Fruit fly (Drosophila melanogaster) whole organism, wandering third instar larva: Measurements from ENCODE around the gene pix.

Experiments
- Abd-B ChIP-seq: fragments of >200 bp; optimal IDR thresholded peaks from 2 replicates; lab custom pipeline; 2017; ENCODE audit warnings: missing biosample characterization, missing genetic modification characterization
- CG32264 ChIP-seq: fragments of 200-800 bp; sonication (Bioruptor generic); optimal IDR thresholded peaks from 2 replicates; lab custom pipeline; 2016; ENCODE audit warnings: missing biosample characterization, missing genetic modification characterization
- CG9705 ChIP-seq: fragments of 200-800 bp; sonication (Bioruptor generic); optimal IDR thresholded peaks from 2 replicates; lab custom pipeline; 2018; ENCODE audit warnings: missing biosample characterization, mild to moderate bottlenecking, missing genetic modification characterization
- Dif ChIP-seq: fragments of 200-275, 200-300 bp; sonication (Bioruptor generic); optimal IDR thresholded peaks from 2 replicates; lab custom pipeline; 2018; ENCODE audit warnings: missing biosample characterization, missing genetic modification characterization; ENCODE audit not compliant: partially characterized antibody
- GATAd ChIP-seq: sonication (Bioruptor generic); optimal IDR thresholded peaks from 2 replicates; lab custom pipeline; 2016; ENCODE audit warnings: missing biosample characterization, missing genetic modification characterization
- HLH106 ChIP-seq: fragments of 200-800 bp; optimal IDR thresholded peaks from 3 replicates; lab custom pipeline; 2019; ENCODE audit warnings: missing biosample characterization, mild to moderate bottlenecking, missing genetic modification characterization, moderate library complexity
- Hnf4 ChIP-seq: fragments of 200-800 bp; sonication (Bioruptor generic); optimal IDR thresholded peaks from 2 replicates; lab custom pipeline; 2016; ENCODE audit warnings: missing biosample characterization, mild to moderate bottlenecking, missing genetic modification characterization
- Hr83 ChIP-seq: fragments of 200-300 bp; sonication (Bioruptor generic); optimal IDR thresholded peaks from 2 replicates; lab custom pipeline; 2016; ENCODE audit warnings: missing biosample characterization, mild to moderate bottlenecking, missing genetic modification characterization, moderate library complexity; ENCODE audit not compliant: poor library complexity, severe bottlenecking
- Jra ChIP-seq: sonication (Bioruptor generic); optimal IDR thresholded peaks from 2 replicates; lab custom pipeline; 2016; ENCODE audit warnings: missing biosample characterization, missing genetic modification characterization
- Mio ChIP-seq: sonication (Bioruptor generic); optimal IDR thresholded peaks from 2 replicates; lab custom pipeline; 2016; ENCODE audit warnings: missing biosample characterization, missing genetic modification characterization
- Myc ChIP-seq: fragments of >200 bp; optimal IDR thresholded peaks from 2 replicates; lab custom pipeline; 2017
- N ChIP-seq: fragments of >200 bp; optimal IDR thresholded peaks from 2 replicates; lab custom pipeline; 2018; ENCODE audit warnings: missing biosample characterization, missing external identifiers, missing genetic modification characterization
- OdsH ChIP-seq: fragments of 200-800 bp; sonication (Bioruptor generic); optimal IDR thresholded peaks from 2 replicates; lab custom pipeline; 2016; ENCODE audit warnings: missing biosample characterization, mild to moderate bottlenecking, missing genetic modification characterization
- Rel ChIP-seq, 2 experiments: fragments of 200-800 bp; sonication (Bioruptor generic) in 1 of 2; optimal IDR thresholded peaks; 2 replicates in 1 of 2; 3 replicates in 1 of 2; lab custom pipeline; 2016 to 2019; ENCODE audit warnings: mild to moderate bottlenecking in 2 of 2, missing biosample characterization in 2 of 2, missing genetic modification characterization in 2 of 2, moderate library complexity in 1 of 2
- Sp1 ChIP-seq: fragments of 200-800 bp; sonication (Bioruptor generic); optimal IDR thresholded peaks from 3 replicates; lab custom pipeline; 2019; ENCODE audit warnings: missing biosample characterization, mild to moderate bottlenecking, missing genetic modification characterization, moderate library complexity
- Vsx2 ChIP-seq: fragments of 200-300, 225-300 bp; sonication (Bioruptor generic); optimal IDR thresholded peaks from 2 replicates; lab custom pipeline; 2018; ENCODE audit warnings: missing biosample characterization, missing genetic modification characterization; ENCODE audit not compliant: partially characterized antibody
- br ChIP-seq: fragments of 200-800 bp; sonication (Bioruptor generic); optimal IDR thresholded peaks from 2 replicates; lab custom pipeline; 2016; ENCODE audit warnings: missing biosample characterization, missing genetic modification characterization
- brk ChIP-seq: fragments of 200-800 bp; sonication (Bioruptor generic); optimal IDR thresholded peaks from 2 replicates; lab custom pipeline; 2016; ENCODE audit warnings: missing biosample characterization, mild to moderate bottlenecking, missing genetic modification characterization
- dmrt93B ChIP-seq: fragments of 200-800 bp; sonication (Bioruptor generic); optimal IDR thresholded peaks from 2 replicates; lab custom pipeline; 2018; ENCODE audit warnings: missing biosample characterization, mild to moderate bottlenecking, missing genetic modification characterization
- ey ChIP-seq: fragments of 200-800 bp; sonication (Bioruptor generic); optimal IDR thresholded peaks from 2 replicates; lab custom pipeline; 2016; ENCODE audit warnings: missing biosample characterization, missing genetic modification characterization
- foxo ChIP-seq, 2 experiments: fragments of 200-800 bp; sonication (Bioruptor generic); optimal IDR thresholded peaks; 2 replicates in 1 of 2; 3 replicates in 1 of 2; lab custom pipeline; 2016 to 2017; ENCODE audit warnings: missing biosample characterization in 2 of 2, missing genetic modification characterization in 2 of 2
- fru ChIP-seq: fragments of 200-800 bp; sonication (Bioruptor generic); optimal IDR thresholded peaks from 3 replicates; lab custom pipeline; 2016; ENCODE audit warnings: missing biosample characterization, mild to moderate bottlenecking, missing genetic modification characterization
- h ChIP-seq: fragments of 200-800 bp; sonication (Bioruptor generic); optimal IDR thresholded peaks from 3 replicates; lab custom pipeline; 2016; ENCODE audit warnings: missing biosample characterization, mild to moderate bottlenecking, missing genetic modification characterization
- jim ChIP-seq: fragments of 175-275, 200-325 bp; sonication (Bioruptor generic); optimal IDR thresholded peaks from 2 replicates; lab custom pipeline; 2016; ENCODE audit warnings: missing biosample characterization, mild to moderate bottlenecking, missing genetic modification characterization
- lola ChIP-seq: fragments of >200 bp; optimal IDR thresholded peaks from 2 replicates; lab custom pipeline; 2017; ENCODE audit warnings: missing biosample characterization, missing genetic modification characterization
- psq ChIP-seq: fragments of 200-800 bp; sonication (Bioruptor generic); optimal IDR thresholded peaks from 3 replicates; lab custom pipeline; 2017; ENCODE audit warnings: missing biosample characterization, mild to moderate bottlenecking, missing genetic modification characterization, moderate library complexity
- rgr ChIP-seq: fragments of 200-800 bp; sonication (Bioruptor generic); optimal IDR thresholded peaks from 3 replicates; lab custom pipeline; 2016; ENCODE audit warnings: missing biosample characterization, mild to moderate bottlenecking, missing genetic modification characterization
- sage ChIP-seq: fragments of 200-800 bp; sonication (Bioruptor generic); optimal IDR thresholded peaks from 2 replicates; lab custom pipeline; 2016; ENCODE audit warnings: missing biosample characterization, mild to moderate bottlenecking, missing genetic modification characterization
- sv ChIP-seq: fragments of 200-800 bp; sonication (Bioruptor generic); optimal IDR thresholded peaks from 3 replicates; lab custom pipeline; 2016; ENCODE audit warnings: missing biosample characterization, missing genetic modification characterization
- tai ChIP-seq: sonication (Bioruptor generic); optimal IDR thresholded peaks from 2 replicates; lab custom pipeline; 2016; ENCODE audit warnings: missing biosample characterization, missing genetic modification characterization
- usp ChIP-seq: fragments of >200 bp; optimal IDR thresholded peaks from 2 replicates; lab custom pipeline; 2017; ENCODE audit warnings: missing biosample characterization, missing genetic modification characterization
- woc ChIP-seq: sonication (Bioruptor generic); optimal IDR thresholded peaks from 2 replicates; lab custom pipeline; 2016; ENCODE audit warnings: missing biosample characterization, mild to moderate bottlenecking, missing genetic modification characterization

Gene pix

DNA sequence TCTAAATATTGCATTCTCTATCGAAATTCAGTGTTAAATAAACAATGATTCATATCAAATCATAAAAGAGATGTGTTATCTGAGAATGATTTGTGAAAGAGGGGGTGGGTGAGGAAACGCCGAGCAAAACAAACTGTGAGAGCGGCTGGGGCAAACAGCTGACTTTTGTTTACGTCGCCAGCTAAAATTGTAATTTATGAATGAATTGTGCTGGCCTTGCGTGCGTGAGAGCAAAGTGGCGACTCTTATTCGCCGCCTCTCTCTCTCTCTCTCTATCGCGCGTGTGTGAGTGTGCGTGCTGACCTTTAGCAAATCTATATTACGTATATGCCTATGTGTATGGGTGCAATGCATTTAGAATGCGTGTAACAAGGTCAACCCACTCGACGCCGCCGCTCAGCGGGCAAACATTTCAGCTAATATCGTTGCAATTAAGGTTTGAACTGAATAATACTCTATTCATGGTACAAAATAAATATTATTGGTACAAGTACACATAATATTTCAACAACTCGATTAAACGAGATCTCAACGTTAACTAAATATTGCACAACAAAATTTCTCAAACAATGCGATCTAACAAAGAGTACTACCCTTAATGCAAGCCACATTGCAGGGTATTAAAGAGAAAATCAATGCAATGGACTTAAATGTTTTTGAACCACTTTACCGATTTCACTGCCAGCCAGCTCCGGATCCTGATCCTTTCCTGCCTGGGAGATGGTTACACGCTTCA lies 4.3 kb upstream of the pix start:
- no peak for TF ChIP-seq CG9705
- no peak for TF ChIP-seq sage (GFP tag; lab: Kevin White, UChicago)
- peak; percentile 13 for TF ChIP-seq HLH106
- TF ChIP-seq fru (GFP tag; lab: Kevin White, UChicago), result peak; percentile 8
- TF ChIP-seq brk, result no peak
- TF ChIP-seq br, result no peak
- TF ChIP-seq usp (GFP tag; lab: Kevin White, UChicago), result no peak
- TF ChIP-seq psq, result peak; percentile 68
- TF ChIP-seq Jra (GFP tag; lab: Kevin White, UChicago), result no peak
- no peak for TF ChIP-seq jim
- TF ChIP-seq OdsH (GFP tag; lab: Kevin White, UChicago), result peak; percentile 44
- no peak for TF ChIP-seq Rel (GFP tag; optimal IDR thresholded peaks at IDR 0.05; lab: Kevin White, UChicago)
- TF ChIP-seq Rel (tag; optimal IDR thresholded peaks at IDR 0.05; lab: Kevin White, UChicago), result no peak
- no peak for TF ChIP-seq tai
- no peak for TF ChIP-seq woc
- no peak for TF ChIP-seq dmrt93B
- TF ChIP-seq Sp1 (GFP tag; lab: Kevin White, UChicago), result no peak
- TF ChIP-seq lola, result no peak
- peak; percentile 46 for TF ChIP-seq rgr
- no peak for TF ChIP-seq GATAd (GFP tag; lab: Kevin White, UChicago)
- TF ChIP-seq Hnf4 (GFP tag; lab: Kevin White, UChicago), result no peak
- TF ChIP-seq h (GFP tag; lab: Kevin White, UChicago), result peak; percentile 44
- peak; percentile 51 for TF ChIP-seq Dif (GFP tag; lab: Kevin White, UChicago)
- TF ChIP-seq CG32264 (GFP tag; lab: Kevin White, UChicago), result no peak
- no peak for TF ChIP-seq Myc (lab: Kevin White, UChicago)
- no peak for TF ChIP-seq Mio (GFP tag; lab: Kevin White, UChicago)
- peak; percentile 55 for TF ChIP-seq ey (GFP tag; lab: Kevin White, UChicago)
- TF ChIP-seq foxo (GFP tag; optimal IDR thresholded peaks at IDR 0.05; lab: Kevin White, UChicago), result peak in 1 of 2 experiments; percentile 42

- peak; percentile 93 for TF ChIP-seq psq
- TF ChIP-seq brk, result no peak
- no peak for TF ChIP-seq Hnf4 (GFP tag; lab: Kevin White, UChicago)
- no peak for TF ChIP-seq Vsx2
- TF ChIP-seq Hr83 (GFP tag; lab: Kevin White, UChicago), result no peak
- TF ChIP-seq Abd-B (GFP tag; lab: Kevin White, UChicago), result no peak
- no peak for TF ChIP-seq N
- no peak for TF ChIP-seq sage (GFP tag; lab: Kevin White, UChicago)
- no peak for TF ChIP-seq Myc (lab: Kevin White, UChicago)
- no peak for TF ChIP-seq br
- no peak for TF ChIP-seq fru (GFP tag; lab: Kevin White, UChicago)
- peak; percentile 3 for TF ChIP-seq OdsH (GFP tag; lab: Kevin White, UChicago)
- TF ChIP-seq Jra (GFP tag; lab: Kevin White, UChicago), result no peak
- no peak for TF ChIP-seq Rel (GFP tag; optimal IDR thresholded peaks at IDR 0.05; lab: Kevin White, UChicago)
- peak; percentile 76 for TF ChIP-seq Rel (tag; optimal IDR thresholded peaks at IDR 0.05; lab: Kevin White, UChicago)
- TF ChIP-seq, all 38 proteins: peak for 3
Observed at dm6 chr3L:8968437-8968836, 6.1 kb downstream of the pix start, which contains the start of gene CG5026. CG5026 (plus strand) TSS chr3L:8968528.

DNA sequence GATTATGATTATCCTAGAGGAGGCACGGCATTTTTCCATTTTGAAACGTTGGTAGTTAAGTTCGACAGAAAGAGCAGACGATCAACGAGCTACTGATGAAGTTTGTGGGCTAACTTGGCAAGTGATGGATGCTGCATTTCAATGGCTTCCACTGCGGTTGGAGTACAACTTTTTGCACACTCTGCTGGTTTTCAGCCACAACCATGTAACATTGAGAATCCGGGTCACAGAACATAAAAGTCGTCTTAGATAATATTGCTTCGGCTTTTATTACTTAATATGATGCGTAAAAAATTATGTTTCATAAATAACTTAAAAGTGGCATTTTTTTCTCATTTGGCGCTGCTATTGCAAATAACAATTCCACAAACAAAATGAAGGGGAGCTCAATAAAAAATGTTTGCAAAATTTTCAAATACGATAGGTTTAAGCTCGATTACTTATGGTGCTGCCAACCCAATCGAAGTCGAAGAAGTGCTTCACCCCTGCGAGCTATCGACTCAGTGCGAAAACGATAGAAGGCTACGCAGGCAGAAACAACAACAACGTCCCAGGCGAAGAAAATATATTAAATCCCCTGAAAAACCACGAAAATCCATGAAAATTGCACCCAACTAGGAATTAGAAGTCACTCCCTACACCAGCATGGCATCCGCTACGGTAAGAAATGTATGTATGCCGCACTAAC lies 8.1 kb downstream of the pix start, which contains the start of the genes CG5653 and CG5021:
Gene CG5653 (minus strand): TSS at position 51 of the 688 bp plus-strand sequence.
Gene CG5021 (plus strand): TSS at position 506 of the 688 bp plus-strand sequence.
- no peak for TF ChIP-seq Dif (GFP tag; lab: Kevin White, UChicago)
- no peak for TF ChIP-seq HLH106
- TF ChIP-seq Rel (GFP tag; optimal IDR thresholded peaks at IDR 0.05; lab: Kevin White, UChicago), result no peak
- peak; percentile 79 for TF ChIP-seq Rel (tag; optimal IDR thresholded peaks at IDR 0.05; lab: Kevin White, UChicago)

dm6 chr3L:8964458-8964857 lies 10.1 kb downstream of the pix start, which contains the start of gene ValRS-m:
ValRS-m (minus strand) TSS chr3L:8964769.
- no peak for TF ChIP-seq Myc (lab: Kevin White, UChicago)
- TF ChIP-seq ey (GFP tag; lab: Kevin White, UChicago), result no peak
- no peak for TF ChIP-seq tai
- TF ChIP-seq Dif (GFP tag; lab: Kevin White, UChicago), result no peak
- no peak for TF ChIP-seq N
- no peak for TF ChIP-seq Jra (GFP tag; lab: Kevin White, UChicago)
- TF ChIP-seq Sp1 (GFP tag; lab: Kevin White, UChicago), result no peak
- TF ChIP-seq sv, result no peak
